Fruit fly (Drosophila melanogaster) whole organism: ENCODE data around the gene CG18088.

ENCODE experiments used
- CG8478 ChIP-seq: fragments of >200 bp; optimal IDR thresholded peaks from 2 replicates; lab custom pipeline; 2018; ENCODE audit warnings: inconsistent platforms
- psq ChIP-seq: fragments of >200 bp; optimal IDR thresholded peaks from 2 replicates; lab custom pipeline; 2017

dm6 chr2L:8941736-8942337 is 25.5 kb upstream of the CG18088 start, which contains the start of gene Argl:
- TF ChIP-seq psq (lab: Kevin White, UChicago) (no peak), CG8478 (lab: Kevin White, UChicago) (no peak)
